Fruit fly (Drosophila melanogaster) whole organism, embryonic: ENCODE results near the gene Pex7.
A peak's percentile ranks its signal among the peaks of the same experiment; 100 is the strongest.

Experiments used
- ATbp ChIP-seq: fragments of 200-800 bp; sonication (Bioruptor generic); optimal IDR thresholded peaks from 2 replicates; lab custom pipeline; 2017; ENCODE audit warnings: missing biosample characterization, mild to moderate bottlenecking, missing genetic modification characterization, missing genetic modification reagents
- Ada2b ChIP-seq: fragments of 200-800 bp; sonication (Bioruptor generic); IDR thresholded peaks from 2 replicates; pipeline ENCODE4 v1.3.6; 2022; ENCODE audit warnings: missing biosample characterization, missing genetic modification characterization
- CG13424 ChIP-seq: fragments of 200-800 bp; sonication (Bioruptor generic); optimal IDR thresholded peaks from 2 replicates; lab custom pipeline; 2019; ENCODE audit warnings: missing biosample characterization, mild to moderate bottlenecking, missing genetic modification characterization, moderate library complexity
- CG2129 ChIP-seq: fragments of 200-800 bp; sonication (Bioruptor generic); IDR thresholded peaks from 2 replicates; pipeline ENCODE4 v1.3.6; 2022; ENCODE audit warnings: missing biosample characterization, missing genetic modification characterization; ENCODE audit not compliant: partially characterized antibody
- CG31441 ChIP-seq: fragments of 200-800 bp; sonication (Bioruptor generic); IDR thresholded peaks from 2 replicates; pipeline ENCODE4 v1.3.6; 2022; ENCODE audit warnings: missing biosample characterization, missing genetic modification characterization
- CG3163 ChIP-seq: fragments of 200-800 bp; sonication (Bioruptor generic); optimal IDR thresholded peaks from 3 replicates; lab custom pipeline; 2016; ENCODE audit warnings: missing biosample characterization, missing genetic modification characterization
- CG4404 ChIP-seq: fragments of 200-800 bp; sonication (Bioruptor generic); IDR thresholded peaks from 2 replicates; pipeline ENCODE4 v1.3.6; 2022; ENCODE audit warnings: missing biosample characterization, missing genetic modification characterization
- CG4854 ChIP-seq: fragments of 200-800 bp; sonication (Bioruptor generic); optimal IDR thresholded peaks from 2 replicates; lab custom pipeline; 2016; ENCODE audit warnings: missing biosample characterization, missing genetic modification characterization, inconsistent platforms
- CG5953 ChIP-seq: fragments of 200-800 bp; sonication (Bioruptor generic); IDR thresholded peaks from 2 replicates; pipeline ENCODE4 v1.3.6; 2022; ENCODE audit warnings: missing biosample characterization, missing genetic modification characterization
- CG6689 ChIP-seq: fragments of 200-800 bp; sonication (Bioruptor generic); IDR thresholded peaks from 2 replicates; pipeline ENCODE4 v1.3.6; 2022; ENCODE audit warnings: missing biosample characterization, missing genetic modification characterization
- CG7839 ChIP-seq: fragments of 200-800 bp; sonication (Bioruptor generic); optimal IDR thresholded peaks from 3 replicates; lab custom pipeline; 2018; ENCODE audit warnings: missing biosample characterization, mild to moderate bottlenecking, missing genetic modification characterization, moderate library complexity
- CG9932 ChIP-seq: fragments of 200-800 bp; sonication (Bioruptor generic); IDR thresholded peaks from 2 replicates; pipeline ENCODE4 v1.3.6; 2022; ENCODE audit warnings: missing biosample characterization, missing genetic modification characterization
- Drgx ChIP-seq: fragments of 200-800 bp; sonication (Bioruptor generic); IDR thresholded peaks from 2 replicates; pipeline ENCODE4 v1.3.6; 2022; ENCODE audit warnings: missing biosample characterization, missing genetic modification characterization
- Ets65A ChIP-seq: fragments of 200-800 bp; sonication (Bioruptor generic); peaks from one replicate; lab custom pipeline; 2016; ENCODE audit warnings: missing biosample characterization, missing genetic modification characterization
- Hr78 ChIP-seq, 2 experiments: fragments of 200-800 bp in 1 of 2; fragments of >200 bp in 1 of 2; sonication (Bioruptor generic) in 1 of 2; optimal IDR thresholded peaks; 2 replicates each; lab custom pipeline; 2017 to 2019; ENCODE audit warnings: missing biosample characterization in 2 of 2, missing genetic modification characterization in 2 of 2, mild to moderate bottlenecking in 1 of 2, moderate library complexity in 1 of 2
- Jarid2 ChIP-seq: fragments of 200-800 bp; sonication (Bioruptor generic); optimal IDR thresholded peaks from 3 replicates; lab custom pipeline; 2017; ENCODE audit warnings: mild to moderate bottlenecking, missing biosample characterization, missing genetic modification reagents, missing genetic modification characterization
- al ChIP-seq: fragments of 200-800 bp; sonication (Bioruptor generic); IDR thresholded peaks from 2 replicates; pipeline ENCODE4 v1.3.6; 2022; ENCODE audit warnings: missing biosample characterization, missing genetic modification characterization
- cg ChIP-seq: fragments of 200-800 bp; sonication (Bioruptor generic); optimal IDR thresholded peaks from 3 replicates; lab custom pipeline; 2019; ENCODE audit warnings: missing biosample characterization, mild to moderate bottlenecking, missing genetic modification characterization, moderate library complexity
- corto ChIP-seq: fragments of 200-800 bp; sonication (Bioruptor generic); optimal IDR thresholded peaks from 2 replicates; lab custom pipeline; 2016; ENCODE audit warnings: missing biosample characterization, mild to moderate bottlenecking, missing genetic modification characterization, moderate library complexity
- gfzf ChIP-seq: fragments of 200-800 bp; sonication (Bioruptor generic); optimal IDR thresholded peaks from 2 replicates; lab custom pipeline; 2016; ENCODE audit warnings: missing biosample characterization, mild to moderate bottlenecking, missing genetic modification characterization, moderate library complexity
- gsb ChIP-seq: fragments of 200-800 bp; sonication (Bioruptor generic); IDR thresholded peaks from 2 replicates; pipeline ENCODE4 v1.3.6; 2022; ENCODE audit warnings: missing biosample characterization, missing genetic modification characterization
- ind ChIP-seq: fragments of 200-800 bp; sonication (Bioruptor generic); optimal IDR thresholded peaks from 3 replicates; lab custom pipeline; 2016; ENCODE audit warnings: missing biosample characterization, missing genetic modification characterization
- lilli ChIP-seq: fragments of 200-800 bp; sonication (Bioruptor generic); optimal IDR thresholded peaks from 3 replicates; lab custom pipeline; 2016; ENCODE audit warnings: missing biosample characterization, missing genetic modification characterization
- p53 ChIP-seq: fragments of 200-800 bp; sonication (Bioruptor generic); optimal IDR thresholded peaks from 2 replicates; lab custom pipeline; 2016; ENCODE audit warnings: missing biosample characterization, missing genetic modification characterization
- pnt ChIP-seq: fragments of 200-800 bp; sonication (Bioruptor generic); optimal IDR thresholded peaks from 3 replicates; lab custom pipeline; 2016; ENCODE audit warnings: missing biosample characterization, missing genetic modification characterization
- run ChIP-seq: fragments of 200-800 bp; sonication (Bioruptor generic); optimal IDR thresholded peaks from 3 replicates; lab custom pipeline; 2018; ENCODE audit warnings: missing biosample characterization, mild to moderate bottlenecking, missing genetic modification characterization
- sens ChIP-seq: fragments of 200-800 bp; sonication (Bioruptor generic); peaks from one replicate; lab custom pipeline; 2016; ENCODE audit warnings: missing biosample characterization, missing genetic modification characterization
- sima ChIP-seq: fragments of 200-800 bp; sonication (Bioruptor generic); optimal IDR thresholded peaks from 2 replicates; lab custom pipeline; 2016; ENCODE audit warnings: missing biosample characterization, missing genetic modification characterization
- slbo ChIP-seq: fragments of 200-800 bp; sonication (Bioruptor generic); IDR thresholded peaks from 2 replicates; pipeline ENCODE4 v1.3.6; 2022; ENCODE audit warnings: missing biosample characterization, missing genetic modification characterization
- tll ChIP-seq, 2 experiments: fragments of 200-800 bp in 1 of 2; fragments of >200 bp in 1 of 2; sonication (Bioruptor generic) in 1 of 2; optimal IDR thresholded peaks; 2 replicates each; lab custom pipeline; 2017 to 2019; ENCODE audit warnings: missing biosample characterization in 2 of 2, missing genetic modification characterization in 2 of 2, mild to moderate bottlenecking in 1 of 2, moderate library complexity in 1 of 2
- yki ChIP-seq: fragments of >200 bp; optimal IDR thresholded peaks from 3 replicates; lab custom pipeline; 2018
- zen ChIP-seq: fragments of 200-800 bp; sonication (Bioruptor generic); optimal IDR thresholded peaks from 3 replicates; lab custom pipeline; 2018; ENCODE audit warnings: missing biosample characterization, mild to moderate bottlenecking, missing genetic modification characterization, moderate library complexity

Gene Pex7

dm6 chr3L:8657429-8657754, 10.4 kb downstream of the Pex7 start (continued):
- TF ChIP-seq cg = no peak
- peak; percentile 78 for TF ChIP-seq Drgx
- peak; percentile 2; the same call in 1 of the 2 replicates for TF ChIP-seq gsb (GFP tag; lab: Robert Waterston, UW)
- peak; percentile 2 for TF ChIP-seq ind (GFP tag; lab: Kevin White, UChicago)
- TF ChIP-seq al = 0 out of 2 replicates have a peak, but pooled peaks have one; percentile 23
- TF ChIP-seq CG31441 = no peak
- TF ChIP-seq CG4404 = peak; percentile 31; the same call in 1 of the 2 replicates
- TF ChIP-seq sima = no peak
- TF ChIP-seq slbo (GFP tag; lab: Robert Waterston, UW) = 0 out of 2 replicates have a peak, but pooled peaks have one; percentile 20
- no peak for TF ChIP-seq CG4854 (GFP tag; lab: Kevin White, UChicago)
- peak; percentile 22 for TF ChIP-seq CG7839 (tag; lab: Kevin White, UChicago)
- no peak for TF ChIP-seq lilli (GFP tag; lab: Kevin White, UChicago)
- TF ChIP-seq Ada2b = peak; percentile 27; the same call in 1 of the 2 replicates
- TF ChIP-seq corto (GFP tag; lab: Kevin White, UChicago) = peak; percentile 85
- peak; percentile 37; the same call in 1 of the 2 replicates for TF ChIP-seq CG9932
- TF ChIP-seq p53 (GFP tag; lab: Kevin White, UChicago) = no peak

DNA sequence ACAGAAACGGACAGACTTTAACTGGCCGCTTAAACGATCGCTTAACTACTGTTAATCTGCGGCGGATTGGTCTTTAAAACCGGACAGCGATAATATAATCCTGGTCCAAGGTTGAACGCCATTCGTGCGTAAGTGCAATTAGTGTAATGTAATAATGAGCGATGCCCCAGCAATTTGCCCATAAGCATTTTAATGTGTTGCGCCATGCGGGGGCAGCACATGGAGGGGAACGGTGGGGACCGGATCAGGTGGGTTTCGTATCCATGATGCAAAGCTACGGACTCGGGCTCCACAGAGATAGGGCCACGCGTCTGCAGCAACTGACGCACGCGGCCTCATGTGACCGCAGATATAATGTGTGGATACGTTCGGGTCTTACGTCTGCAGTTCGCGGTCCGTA, 10.8 kb downstream of the Pex7 start:
- TF ChIP-seq pnt (GFP tag; lab: Kevin White, UChicago) (no peak), Ets65A (GFP tag; lab: Kevin White, UChicago) (peak; percentile 75)
- TF ChIP-seq, all 482 proteins: peak for 1

DNA sequence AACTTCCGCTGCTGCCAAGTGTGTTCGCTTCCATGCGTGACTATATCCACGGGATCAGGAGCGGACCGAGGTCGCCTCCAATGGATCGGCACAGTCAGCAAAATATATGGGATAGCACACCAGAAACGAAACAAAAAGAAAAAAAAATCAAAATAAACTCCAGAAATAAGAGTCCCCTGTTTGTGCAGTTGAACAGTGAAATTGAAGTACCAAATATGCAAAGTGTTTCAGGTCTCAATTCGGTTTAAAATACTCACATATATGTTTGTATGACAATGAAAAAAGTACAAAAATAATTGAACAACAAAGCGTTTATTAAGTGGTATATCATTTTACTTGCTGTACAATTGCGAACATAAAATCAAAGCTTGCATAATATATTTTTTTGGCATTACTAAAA, 12.7 kb downstream of the Pex7 start:
- TF ChIP-seq al = 0 out of 2 replicates have a peak, but pooled peaks have one; percentile 6
- no peak for TF ChIP-seq CG3163
- TF ChIP-seq, all 482 proteins: peak for 1

DNA sequence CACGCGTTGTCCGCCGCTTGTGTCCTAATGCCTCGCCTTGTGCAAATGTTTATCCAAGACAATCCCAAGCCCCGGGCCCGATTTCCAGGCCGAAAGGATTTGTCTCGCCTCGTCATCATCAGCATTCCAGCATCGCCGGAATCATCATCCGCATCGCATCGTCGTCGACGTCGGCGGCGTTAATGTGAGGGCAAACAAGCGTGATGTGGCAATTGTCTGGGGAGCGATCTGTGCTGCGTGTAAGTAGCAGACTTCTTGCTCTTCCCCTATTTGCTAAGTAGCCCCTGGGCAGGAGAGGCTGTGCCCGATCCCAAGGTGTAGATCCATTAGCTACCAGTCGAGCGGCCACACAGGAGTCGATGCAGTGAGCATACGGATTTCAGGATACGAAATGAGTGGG, 13.9 kb downstream of the Pex7 start:
- TF ChIP-seq tll (GFP tag; optimal IDR thresholded peaks at IDR 0.05; lab: Kevin White, UChicago) (peak in 1 of 2 experiments; percentile 72), zen (peak; percentile 92), CG6689 (GFP tag; lab: Robert Waterston, UW) (no peak), CG5953 (no peak), sens (GFP tag; lab: Kevin White, UChicago) (peak; percentile 33), slbo (GFP tag; lab: Robert Waterston, UW) (0 out of 2 replicates have a peak, but pooled peaks have one; percentile 4), Jarid2 (GFP tag; lab: Kevin White, UChicago) (no peak)

DNA sequence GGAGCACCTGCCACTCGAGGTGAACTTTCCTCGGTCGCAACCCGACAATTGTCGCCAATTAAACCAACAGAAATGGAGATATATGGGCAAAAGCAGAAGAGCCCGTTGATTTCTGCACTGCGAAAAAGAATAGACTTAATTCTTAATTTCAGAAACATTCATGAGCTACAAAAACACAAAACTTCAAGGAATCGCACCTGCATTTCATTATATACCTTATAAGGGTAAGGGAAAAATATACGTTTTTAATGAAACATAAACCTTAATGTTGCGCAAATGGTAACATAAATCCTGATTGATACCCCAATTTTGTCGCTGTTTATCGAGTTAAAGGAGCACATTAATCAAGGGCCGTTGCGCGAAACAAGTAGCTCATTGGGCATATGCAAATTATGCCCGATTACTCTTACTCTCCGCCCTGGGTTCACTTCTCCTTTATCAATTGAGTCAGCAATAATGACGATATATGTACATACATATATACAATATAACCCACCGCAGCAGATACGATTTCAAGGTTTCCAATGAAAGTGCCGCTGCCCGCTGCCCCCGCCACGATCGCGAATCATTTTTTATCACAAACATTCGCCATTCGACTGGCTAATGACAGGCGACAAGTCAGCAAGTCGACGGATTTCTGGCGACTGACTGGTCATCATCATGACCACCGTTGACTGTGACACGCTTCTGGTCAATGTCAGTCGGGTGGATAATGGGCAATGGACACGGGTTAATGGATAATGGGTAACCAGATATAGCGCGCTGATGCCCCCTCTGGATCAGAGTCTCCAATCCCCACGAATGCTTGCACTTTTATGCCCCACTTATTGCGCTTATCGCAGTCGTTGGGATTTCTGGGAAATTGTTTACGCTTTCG, 15.1 kb downstream of the Pex7 start:
- TF ChIP-seq Hr78 (GFP tag; optimal IDR thresholded peaks at IDR 0.05; lab: Kevin White, UChicago) = no peak
- TF ChIP-seq ATbp (GFP tag; lab: Kevin White, UChicago) = no peak
- no peak for TF ChIP-seq CG13424
- no peak for TF ChIP-seq yki (lab: Kevin White, UChicago)
- TF ChIP-seq sens (GFP tag; lab: Kevin White, UChicago) = peak; percentile 61
- no peak for TF ChIP-seq run (tag; lab: Kevin White, UChicago)
- no peak for TF ChIP-seq gfzf (GFP tag; lab: Kevin White, UChicago)
- TF ChIP-seq CG2129 (GFP tag; lab: Robert Waterston, UW) = no peak
